Fruit fly (Drosophila melanogaster) whole organism, pupa: Measurements from ENCODE around the gene CG3337.

Experiments
- CG10348 ChIP-seq: fragments of 200-800 bp; sonication (Bioruptor generic); IDR thresholded peaks from 2 replicates; pipeline ENCODE4 v1.3.6; 2022; ENCODE audit warnings: missing biosample characterization, missing genetic modification characterization
- CG14655 ChIP-seq: fragments of 200-800 bp; sonication (Bioruptor generic); optimal IDR thresholded peaks from 3 replicates; lab custom pipeline; 2017; ENCODE audit warnings: mild to moderate bottlenecking, missing biosample characterization, missing genetic modification reagents, missing genetic modification characterization
- CG15710 ChIP-seq: fragments of 200-800 bp; sonication (Bioruptor generic); optimal IDR thresholded peaks from 2 replicates; lab custom pipeline; 2018; ENCODE audit warnings: missing biosample characterization, mild to moderate bottlenecking, missing genetic modification characterization, moderate library complexity
- CG34367 ChIP-seq: fragments of 200-800 bp; sonication (Bioruptor generic); optimal IDR thresholded peaks from 2 replicates; lab custom pipeline; 2018; ENCODE audit warnings: missing biosample characterization, mild to moderate bottlenecking, missing genetic modification characterization
- Ets98B ChIP-seq: fragments of 200-800 bp; sonication (Bioruptor generic); IDR thresholded peaks from 2 replicates; pipeline ENCODE4 v1.3.6; 2022; ENCODE audit warnings: missing biosample characterization, missing genetic modification characterization
- Pif1A ChIP-seq: fragments of 200-800 bp; sonication (Bioruptor generic); optimal IDR thresholded peaks from 3 replicates; lab custom pipeline; 2016; ENCODE audit warnings: missing biosample characterization, missing genetic modification characterization
- Snoo ChIP-seq: fragments of 200-800 bp; sonication (Bioruptor generic); optimal IDR thresholded peaks from 3 replicates; lab custom pipeline; 2017; ENCODE audit warnings: missing biosample characterization, mild to moderate bottlenecking, missing genetic modification characterization, inconsistent platforms
- fd96Ca ChIP-seq: fragments of 200-800 bp; sonication (Bioruptor generic); IDR thresholded peaks from 3 replicates; pipeline ENCODE4 v1.3.6; 2022; ENCODE audit warnings: missing biosample characterization, missing genetic modification characterization
- gl ChIP-seq: fragments of 200-800 bp; sonication (Bioruptor generic); optimal IDR thresholded peaks from 2 replicates; lab custom pipeline; 2018; ENCODE audit warnings: missing biosample characterization, mild to moderate bottlenecking, missing genetic modification characterization
- rn ChIP-seq: fragments of 200-800 bp; sonication (Bioruptor generic); IDR thresholded peaks from 2 replicates; pipeline ENCODE4 v1.3.6; 2022; ENCODE audit warnings: missing biosample characterization, missing genetic modification characterization

DNA sequence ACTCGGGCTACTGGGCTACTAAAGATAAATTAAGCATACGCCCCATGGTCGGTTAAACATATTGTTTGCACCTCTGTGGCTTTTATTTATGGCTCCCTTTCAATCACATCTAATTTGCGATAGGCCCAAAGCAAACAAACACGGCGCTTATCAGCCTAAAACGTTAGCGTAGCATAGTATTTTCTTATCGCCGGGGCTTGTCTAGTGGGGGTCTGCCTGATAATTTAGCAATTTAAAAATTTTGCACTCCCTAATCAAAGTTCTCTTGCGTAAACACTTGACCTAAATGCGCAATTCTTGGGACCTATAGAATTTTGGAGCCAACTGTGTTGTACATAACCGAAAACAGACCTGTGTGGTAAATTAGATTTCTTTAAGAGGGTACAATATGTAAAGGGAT lies 25.3 kb downstream of the CG3337 start:
- TF ChIP-seq CG14655 (GFP tag; lab: Kevin White, UChicago): no peak
- TF ChIP-seq gl (tag; lab: Kevin White, UChicago): no peak
- TF ChIP-seq rn (GFP tag; lab: Robert Waterston, UW): no peak
- no peak for TF ChIP-seq Ets98B
- TF ChIP-seq CG15710 (tag; lab: Kevin White, UChicago): no peak
- no peak for TF ChIP-seq fd96Ca
- no peak for TF ChIP-seq CG10348 (GFP tag; lab: Robert Waterston, UW)
- TF ChIP-seq Pif1A: no peak
- TF ChIP-seq Snoo (tag; lab: Kevin White, UChicago): no peak
- no peak for TF ChIP-seq CG34367 (tag; lab: Kevin White, UChicago)
